Fruit fly (Drosophila melanogaster) whole organism, embryonic: Measurements from ENCODE around the gene CG3091.
A peak's percentile ranks its signal among the peaks of the same experiment; 100 is the strongest.

Experiments
- Abd-B ChIP-seq: fragments of 200-800 bp; sonication (Bioruptor generic); optimal IDR thresholded peaks from 2 replicates; lab custom pipeline; 2018; ENCODE audit warnings: missing biosample characterization, mild to moderate bottlenecking, missing genetic modification characterization, moderate library complexity
- CG10959 ChIP-seq: fragments of 200-800 bp; sonication (Bioruptor generic); IDR thresholded peaks from 2 replicates; pipeline ENCODE4 v1.3.6; 2022; ENCODE audit warnings: missing biosample characterization, missing genetic modification characterization
- CG11696 ChIP-seq: fragments of 200-800 bp; sonication (Bioruptor generic); IDR thresholded peaks from 2 replicates; pipeline ENCODE4 v1.3.6; 2022; ENCODE audit warnings: missing biosample characterization, missing genetic modification characterization
- CG12104 ChIP-seq: fragments of 200-800 bp; sonication (Bioruptor generic); optimal IDR thresholded peaks from 3 replicates; lab custom pipeline; 2016; ENCODE audit warnings: missing biosample characterization, missing genetic modification characterization
- CG12236 ChIP-seq: fragments of 200-800 bp; sonication (Bioruptor generic); optimal IDR thresholded peaks from 2 replicates; lab custom pipeline; 2016; ENCODE audit warnings: missing biosample characterization, missing genetic modification characterization
- CG1647 ChIP-seq: fragments of 200-800 bp; sonication (Bioruptor generic); optimal IDR thresholded peaks from 3 replicates; lab custom pipeline; 2016; ENCODE audit warnings: missing biosample characterization, missing genetic modification characterization
- CG16815 ChIP-seq: fragments of 200-800 bp; sonication (Bioruptor generic); optimal IDR thresholded peaks from 3 replicates; lab custom pipeline; 2017; ENCODE audit warnings: missing biosample characterization, mild to moderate bottlenecking, missing genetic modification characterization
- CG17328 ChIP-seq: fragments of 200-800 bp; sonication (Bioruptor generic); IDR thresholded peaks from 2 replicates; pipeline ENCODE4 v1.3.6; 2022; ENCODE audit warnings: missing biosample characterization, missing genetic modification characterization
- CG17361 ChIP-seq: fragments of 200-800 bp; sonication (Bioruptor generic); IDR thresholded peaks from 3 replicates; pipeline ENCODE4 v1.3.6; 2022; ENCODE audit warnings: missing biosample characterization, missing genetic modification characterization
- CG17829 ChIP-seq: fragments of 200-800 bp; optimal IDR thresholded peaks from 2 replicates; lab custom pipeline; 2019; ENCODE audit warnings: missing biosample characterization, mild to moderate bottlenecking, missing genetic modification characterization, moderate library complexity
- CG18599 ChIP-seq: fragments of 200-800 bp; sonication (Bioruptor generic); optimal IDR thresholded peaks from 3 replicates; lab custom pipeline; 2017; ENCODE audit warnings: missing biosample characterization, missing genetic modification characterization, mild to moderate bottlenecking, moderate library complexity, missing genetic modification reagents
- CG31365 ChIP-seq: fragments of 200-800 bp; sonication (Bioruptor generic); optimal IDR thresholded peaks from 2 replicates; lab custom pipeline; 2018; ENCODE audit warnings: missing biosample characterization, mild to moderate bottlenecking, missing genetic modification characterization
- CG31441 ChIP-seq: fragments of 200-800 bp; sonication (Bioruptor generic); IDR thresholded peaks from 2 replicates; pipeline ENCODE4 v1.3.6; 2022; ENCODE audit warnings: missing biosample characterization, missing genetic modification characterization
- CG33557 ChIP-seq: fragments of 200-800 bp; sonication (Bioruptor generic); optimal IDR thresholded peaks from 2 replicates; lab custom pipeline; 2019; ENCODE audit warnings: missing biosample characterization, mild to moderate bottlenecking, missing genetic modification characterization, moderate library complexity
- CG4282 ChIP-seq: fragments of 200-800 bp; sonication (Bioruptor generic); optimal IDR thresholded peaks from 2 replicates; lab custom pipeline; 2016; ENCODE audit warnings: missing biosample characterization, missing genetic modification characterization
- CG4820 ChIP-seq: fragments of 200-800 bp; sonication (Bioruptor generic); optimal IDR thresholded peaks from 3 replicates; lab custom pipeline; 2016; ENCODE audit warnings: missing biosample characterization, missing genetic modification characterization
- CG5953 ChIP-seq: fragments of 200-800 bp; sonication (Bioruptor generic); IDR thresholded peaks from 2 replicates; pipeline ENCODE4 v1.3.6; 2022; ENCODE audit warnings: missing biosample characterization, missing genetic modification characterization
- CG6654 ChIP-seq: fragments of 200-800 bp; sonication (Bioruptor generic); optimal IDR thresholded peaks from 2 replicates; lab custom pipeline; 2017; ENCODE audit warnings: missing biosample characterization, mild to moderate bottlenecking, missing genetic modification characterization
- CG7987 ChIP-seq: fragments of 200-800 bp; sonication (Bioruptor generic); optimal IDR thresholded peaks from 2 replicates; lab custom pipeline; 2018; ENCODE audit warnings: missing biosample characterization, mild to moderate bottlenecking, missing genetic modification characterization, moderate library complexity
- CG9437 ChIP-seq: fragments of 200-800 bp; sonication (Bioruptor generic); optimal IDR thresholded peaks from 2 replicates; lab custom pipeline; 2018; ENCODE audit warnings: missing biosample characterization, mild to moderate bottlenecking, missing genetic modification characterization
- Camta ChIP-seq: fragments of 200-800 bp; sonication (Bioruptor generic); optimal IDR thresholded peaks from 2 replicates; lab custom pipeline; 2016; ENCODE audit warnings: missing biosample characterization, missing genetic modification characterization
- Dbx ChIP-seq: fragments of 200-800 bp; sonication (Bioruptor generic); IDR thresholded peaks from 3 replicates; pipeline ENCODE4 v1.3.6; 2022; ENCODE audit warnings: missing biosample characterization, missing genetic modification characterization
- Gsc ChIP-seq: fragments of 200-800 bp; sonication (Bioruptor generic); IDR thresholded peaks from 2 replicates; pipeline ENCODE4 v1.3.6; 2022; ENCODE audit warnings: missing biosample characterization, missing genetic modification characterization
- Gug ChIP-seq: fragments of 200-800 bp; sonication (Bioruptor generic); IDR thresholded peaks from 4 replicates; pipeline ENCODE4 v1.3.6; 2022; ENCODE audit warnings: missing biosample characterization, missing genetic modification characterization
- Hr39 ChIP-seq: fragments of >200 bp; optimal IDR thresholded peaks from 2 replicates; lab custom pipeline; 2017
- Kr ChIP-seq: fragments of 200-800 bp; sonication (Bioruptor generic); optimal IDR thresholded peaks from 2 replicates; lab custom pipeline; 2017; ENCODE audit warnings: missing biosample characterization, mild to moderate bottlenecking, missing genetic modification characterization
- NC2β ChIP-seq: fragments of 200-800 bp; sonication (Bioruptor generic); optimal IDR thresholded peaks from 2 replicates; lab custom pipeline; 2016; ENCODE audit warnings: missing biosample characterization, missing genetic modification characterization
- Poxn ChIP-seq: fragments of 200-800 bp; sonication (Bioruptor generic); IDR thresholded peaks from 2 replicates; pipeline ENCODE4 v1.3.6; 2022; ENCODE audit warnings: missing biosample characterization, missing genetic modification characterization
- Ravus ChIP-seq: fragments of 200-800 bp; sonication (Bioruptor generic); IDR thresholded peaks from 2 replicates; pipeline ENCODE4 v1.3.6; 2022; ENCODE audit warnings: missing biosample characterization, missing genetic modification characterization
- Scr ChIP-seq: fragments of 200-800 bp; sonication (Bioruptor generic); IDR thresholded peaks from 2 replicates; pipeline ENCODE4 v1.3.6; 2022; ENCODE audit warnings: missing biosample characterization, missing genetic modification characterization; ENCODE audit not compliant: partially characterized antibody
- cad ChIP-seq: fragments of >200 bp; optimal IDR thresholded peaks from 2 replicates; lab custom pipeline; 2017; ENCODE audit warnings: missing biosample characterization, missing genetic modification characterization
- ci ChIP-seq: fragments of 200-800 bp; sonication (Bioruptor generic); IDR thresholded peaks from 3 replicates; pipeline ENCODE4 v1.3.6; 2022; ENCODE audit warnings: missing biosample characterization, missing genetic modification characterization
- crc ChIP-seq: fragments of 200-800 bp; sonication (Bioruptor generic); optimal IDR thresholded peaks from 2 replicates; lab custom pipeline; 2016; ENCODE audit warnings: missing biosample characterization, missing genetic modification characterization
- crol ChIP-seq: fragments of 200-800 bp; sonication (Bioruptor generic); IDR thresholded peaks from 2 replicates; pipeline ENCODE4 v1.3.6; 2022; ENCODE audit warnings: missing biosample characterization, missing genetic modification characterization
- dpn ChIP-seq, 2 experiments: fragments of 200-800 bp; sonication (Bioruptor generic); optimal IDR thresholded peaks; 3 replicates each; lab custom pipeline; 2016; ENCODE audit warnings: missing biosample characterization in 2 of 2, missing genetic modification characterization in 2 of 2
- ems ChIP-seq: fragments of 200-800 bp; sonication (Bioruptor generic); optimal IDR thresholded peaks from 3 replicates; lab custom pipeline; 2016; ENCODE audit warnings: missing biosample characterization, missing genetic modification characterization
- fd64A ChIP-seq: fragments of 200-800 bp; sonication (Bioruptor generic); optimal IDR thresholded peaks from 3 replicates; lab custom pipeline; 2018; ENCODE audit warnings: missing biosample characterization, mild to moderate bottlenecking, missing genetic modification characterization
- ftz-f1 ChIP-seq: fragments of 200-800 bp; sonication (Bioruptor generic); optimal IDR thresholded peaks from 2 replicates; lab custom pipeline; 2016; ENCODE audit warnings: missing biosample characterization, missing genetic modification characterization
- h ChIP-seq: fragments of >200 bp; optimal IDR thresholded peaks from 2 replicates; lab custom pipeline; 2017
- ham ChIP-seq: fragments of 200-800 bp; sonication (Bioruptor generic); IDR thresholded peaks from 2 replicates; pipeline ENCODE4 v1.3.6; 2022; ENCODE audit warnings: missing biosample characterization, missing genetic modification characterization
- kah ChIP-seq: fragments of 200-800 bp; sonication (Bioruptor generic); optimal IDR thresholded peaks from 2 replicates; lab custom pipeline; 2018; ENCODE audit warnings: missing biosample characterization, mild to moderate bottlenecking, missing genetic modification characterization
- lbe ChIP-seq: fragments of 200-800 bp; sonication (Bioruptor generic); optimal IDR thresholded peaks from 2 replicates; lab custom pipeline; 2016; ENCODE audit warnings: missing biosample characterization, mild to moderate bottlenecking, missing genetic modification characterization
- maf-S ChIP-seq: fragments of 200-800 bp; sonication (Bioruptor generic); optimal IDR thresholded peaks from 2 replicates; lab custom pipeline; 2016; ENCODE audit warnings: missing biosample characterization, missing genetic modification characterization
- nerfin-2 ChIP-seq: fragments of 200-800 bp; sonication (Bioruptor generic); IDR thresholded peaks from 2 replicates; pipeline ENCODE4 v1.3.6; 2022; ENCODE audit warnings: missing biosample characterization, missing genetic modification characterization; ENCODE audit not compliant: partially characterized antibody
- nom ChIP-seq: fragments of 200-800 bp; sonication (Bioruptor generic); optimal IDR thresholded peaks from 2 replicates; lab custom pipeline; 2017; ENCODE audit warnings: missing biosample characterization, missing genetic modification characterization, mild to moderate bottlenecking, moderate library complexity, missing genetic modification reagents
- p53 ChIP-seq: fragments of 200-800 bp; sonication (Bioruptor generic); optimal IDR thresholded peaks from 2 replicates; lab custom pipeline; 2016; ENCODE audit warnings: missing biosample characterization, missing genetic modification characterization
- sim ChIP-seq: fragments of 200-800 bp; sonication (Bioruptor generic); IDR thresholded peaks from 2 replicates; pipeline ENCODE4 v1.3.6; 2022; ENCODE audit warnings: missing biosample characterization, missing genetic modification characterization
- trh ChIP-seq: fragments of 200-800 bp; sonication (Bioruptor generic); optimal IDR thresholded peaks from 2 replicates; lab custom pipeline; 2016; ENCODE audit warnings: missing biosample characterization, missing genetic modification characterization
- tup ChIP-seq: fragments of 200-800 bp; sonication (Bioruptor generic); optimal IDR thresholded peaks from 2 replicates; lab custom pipeline; 2016; ENCODE audit warnings: missing biosample characterization, mild to moderate bottlenecking, missing genetic modification characterization, moderate library complexity
- twi ChIP-seq: fragments of 200-800 bp; optimal IDR thresholded peaks from 2 replicates; lab custom pipeline; 2019; ENCODE audit warnings: missing biosample characterization, mild to moderate bottlenecking, missing genetic modification characterization, moderate library complexity

The CG3091 gene

DNA sequence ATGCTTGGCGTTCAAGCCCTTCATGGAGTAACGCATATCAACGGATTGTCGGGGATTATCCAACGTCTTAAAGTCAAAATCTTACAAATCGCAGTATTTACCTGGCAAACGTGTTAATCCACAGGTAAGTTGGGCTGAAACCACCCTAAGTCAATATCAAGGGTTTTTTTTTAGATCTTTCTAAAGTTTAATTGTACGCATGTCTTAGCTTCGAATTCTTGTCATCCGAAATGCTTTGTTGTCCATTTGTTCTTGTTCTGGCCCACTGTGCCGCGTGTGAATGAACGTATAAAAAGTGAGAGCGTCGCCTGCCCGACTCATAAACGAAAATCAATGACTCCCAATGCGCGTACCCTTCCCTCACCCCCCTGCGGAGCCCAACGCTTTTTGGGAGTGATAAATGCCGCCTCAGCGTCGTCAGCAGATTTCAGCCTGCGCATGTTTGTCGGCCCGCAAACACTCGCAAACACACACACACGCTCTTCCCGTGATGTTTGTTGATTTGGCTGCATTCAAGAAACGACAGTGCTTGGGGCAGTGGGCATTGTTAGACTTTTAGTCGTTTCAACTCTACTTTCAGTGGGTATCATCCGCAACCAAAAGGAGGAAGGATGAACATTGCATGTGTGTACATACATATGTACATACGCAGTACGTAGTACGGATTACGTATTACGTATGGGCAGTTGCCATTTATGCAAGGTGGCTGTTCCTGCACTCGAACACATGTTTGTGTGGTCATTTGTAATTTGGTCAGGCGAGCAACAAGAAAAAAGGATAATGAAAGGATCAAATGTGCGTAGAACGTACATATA, 42.4 kb upstream of the CG3091 start (continued):
- TF ChIP-seq Scr (GFP tag; lab: Robert Waterston, UW), result no peak
- peak; percentile 91 for TF ChIP-seq CG17829 (tag; lab: Kevin White, UChicago)
- peak; percentile 58 for TF ChIP-seq lbe (GFP tag; lab: Kevin White, UChicago)
- peak; percentile 62 for TF ChIP-seq trh
- peak; percentile 85 for TF ChIP-seq CG6654
- TF ChIP-seq CG12104 (GFP tag; lab: Kevin White, UChicago), result peak; percentile 92
- TF ChIP-seq CG10959 (GFP tag; lab: Robert Waterston, UW), result peak; percentile 62
- peak; percentile 87 for TF ChIP-seq fd64A (GFP tag; lab: Kevin White, UChicago)
- peak; percentile 94 for TF ChIP-seq Abd-B (GFP tag; lab: Kevin White, UChicago)
- TF ChIP-seq ems (GFP tag; lab: Kevin White, UChicago), result peak; percentile 94
- TF ChIP-seq Poxn (GFP tag; lab: Robert Waterston, UW), result peak; percentile 6; the same call in 1 of the 2 replicates
- peak; percentile 74 for TF ChIP-seq CG31365
- peak; percentile 91 for TF ChIP-seq NC2β
- peak; percentile 89 for TF ChIP-seq maf-S (GFP tag; lab: Kevin White, UChicago)
- peak; percentile 91 for TF ChIP-seq CG33557 (GFP tag; lab: Kevin White, UChicago)
- peak; percentile 95 for TF ChIP-seq Camta
- peak; percentile 88 for TF ChIP-seq kah (GFP tag; lab: Kevin White, UChicago)
- peak; percentile 58 for TF ChIP-seq tup (GFP tag; lab: Kevin White, UChicago)
- TF ChIP-seq Ravus (GFP tag; lab: Robert Waterston, UW), result peak; percentile 48
- TF ChIP-seq dpn (GFP tag; optimal IDR thresholded peaks at IDR 0.05; lab: Kevin White, UChicago), result peak; percentile 95
- TF ChIP-seq h (lab: Kevin White, UChicago), result no peak
- peak; percentile 96 for TF ChIP-seq crol (GFP tag; lab: Robert Waterston, UW)
- TF ChIP-seq cad (GFP tag; lab: Kevin White, UChicago), result no peak
- peak; percentile 83 for TF ChIP-seq CG4282
- peak; percentile 84 for TF ChIP-seq CG9437 (GFP tag; lab: Kevin White, UChicago)
- peak; percentile 88 for TF ChIP-seq twi (tag; lab: Kevin White, UChicago)
- TF ChIP-seq ftz-f1 (GFP tag; lab: Kevin White, UChicago), result no peak
- TF ChIP-seq ci (GFP tag; lab: Robert Waterston, UW), result no peak; the same call in 1 of the 3 replicates
- peak; percentile 72 for TF ChIP-seq CG17328
- 0 out of 2 replicates have a peak, but pooled peaks have one; percentile 11 for TF ChIP-seq CG5953 (GFP tag; lab: Robert Waterston, UW)
- TF ChIP-seq CG18599 (GFP tag; lab: Kevin White, UChicago), result peak; percentile 94
- peak; percentile 66 for TF ChIP-seq CG7987
- peak; percentile 94 for TF ChIP-seq crc
- no peak; the same call in 1 of the 3 replicates for TF ChIP-seq Dbx (GFP tag; lab: Robert Waterston, UW)
- TF ChIP-seq p53, result peak; percentile 89
- TF ChIP-seq Gsc (GFP tag; lab: Robert Waterston, UW), result no peak; the same call in 1 of the 2 replicates
- peak; percentile 85 for TF ChIP-seq CG1647
- TF ChIP-seq CG16815, result peak; percentile 96
- peak; percentile 82 for TF ChIP-seq nom (GFP tag; lab: Kevin White, UChicago)
- TF ChIP-seq sim (GFP tag; lab: Robert Waterston, UW), result no peak
- TF ChIP-seq CG31441 (GFP tag; lab: Robert Waterston, UW), result peak; percentile 95
- peak; percentile 92 for TF ChIP-seq CG4820
- 0 out of 2 replicates have a peak, but pooled peaks have one; percentile 21 for TF ChIP-seq ham (GFP tag; lab: Robert Waterston, UW)
- TF ChIP-seq Gug (GFP tag; lab: Robert Waterston, UW), result peak; percentile 76
- peak; percentile 51; the same call in 1 of the 2 replicates for TF ChIP-seq CG11696 (GFP tag; lab: Robert Waterston, UW)
- no peak for TF ChIP-seq Hr39 (lab: Kevin White, UChicago)
- TF ChIP-seq CG12236, result peak; percentile 91
- peak; percentile 99 for TF ChIP-seq CG17361 (GFP tag; lab: Robert Waterston, UW)
- no peak; the same call in 1 of the 2 replicates for TF ChIP-seq nerfin-2
- no peak for TF ChIP-seq Kr (GFP tag; lab: Kevin White, UChicago)
